Fruit fly (Drosophila melanogaster) whole organism, prepupa: ENCODE data around the gene Tsp74F.

Experiments used
- Blimp-1 ChIP-seq: fragments of 200-800 bp; sonication (Bioruptor generic); optimal IDR thresholded peaks from 3 replicates; lab custom pipeline; 2017; ENCODE audit warnings: missing biosample characterization, missing genetic modification characterization, mild to moderate bottlenecking, moderate library complexity, missing genetic modification reagents
- CG10631 ChIP-seq: fragments of 200-800 bp; sonication (Bioruptor generic); optimal IDR thresholded peaks from 2 replicates; lab custom pipeline; 2016; ENCODE audit warnings: missing biosample characterization, missing genetic modification characterization
- CG11294 ChIP-seq: fragments of 200-800 bp; sonication (Bioruptor generic); IDR thresholded peaks from 2 replicates; pipeline ENCODE4 v1.3.6; 2022; ENCODE audit warnings: missing biosample characterization, missing genetic modification characterization
- CG11762 ChIP-seq: fragments of 200-800 bp; sonication (Bioruptor generic); optimal IDR thresholded peaks from 3 replicates; lab custom pipeline; 2016; ENCODE audit warnings: missing biosample characterization, missing genetic modification characterization; ENCODE audit not compliant: insufficient read depth
- CG11902 ChIP-seq: fragments of 200-800 bp; sonication (Bioruptor generic); optimal IDR thresholded peaks from 3 replicates; lab custom pipeline; 2016; ENCODE audit warnings: missing biosample characterization, missing genetic modification characterization
- CG15336 ChIP-seq: fragments of 200-800 bp; sonication (Bioruptor generic); IDR thresholded peaks from 2 replicates; pipeline ENCODE4 v1.3.6; 2022; ENCODE audit warnings: missing biosample characterization, missing genetic modification characterization
- CG1621 ChIP-seq: fragments of 200-800 bp; sonication (Bioruptor generic); optimal IDR thresholded peaks from 3 replicates; lab custom pipeline; 2018; ENCODE audit warnings: missing biosample characterization, mild to moderate bottlenecking, missing genetic modification characterization
- CG16779 ChIP-seq: fragments of 200-800 bp; sonication (Bioruptor generic); optimal IDR thresholded peaks from 3 replicates; lab custom pipeline; 2017; ENCODE audit warnings: missing biosample characterization, mild to moderate bottlenecking, missing genetic modification characterization
- CG34406 ChIP-seq: fragments of 200-800 bp; sonication (Bioruptor generic); optimal IDR thresholded peaks from 3 replicates; lab custom pipeline; 2016; ENCODE audit warnings: missing biosample characterization, missing genetic modification characterization
- CG3919 ChIP-seq: fragments of 200-800 bp; sonication (Bioruptor generic); optimal IDR thresholded peaks from 3 replicates; lab custom pipeline; 2016; ENCODE audit warnings: missing biosample characterization, missing genetic modification characterization
- CG4318 ChIP-seq: fragments of 200-800 bp; sonication (Bioruptor generic); optimal IDR thresholded peaks from 3 replicates; lab custom pipeline; 2017; ENCODE audit warnings: missing biosample characterization, mild to moderate bottlenecking, missing genetic modification characterization
- CG6163 ChIP-seq: fragments of 200-800 bp; sonication (Bioruptor generic); IDR thresholded peaks from 3 replicates; pipeline ENCODE4 v1.3.6; 2022; ENCODE audit warnings: missing biosample characterization, missing genetic modification characterization
- CG6276 ChIP-seq: fragments of 200-800 bp; sonication (Bioruptor generic); optimal IDR thresholded peaks from 2 replicates; lab custom pipeline; 2017; ENCODE audit warnings: missing biosample characterization, mild to moderate bottlenecking, missing genetic modification characterization
- CG6854 ChIP-seq: fragments of 200-800 bp; sonication (Bioruptor generic); optimal IDR thresholded peaks from 2 replicates; lab custom pipeline; 2017; ENCODE audit warnings: missing biosample characterization, mild to moderate bottlenecking, missing genetic modification characterization
- CG7368 ChIP-seq: fragments of 200-800 bp; sonication (Bioruptor generic); optimal IDR thresholded peaks from 3 replicates; lab custom pipeline; 2016; ENCODE audit warnings: missing biosample characterization, missing genetic modification characterization
- CG8319 ChIP-seq: fragments of 200-800 bp; sonication (Bioruptor generic); optimal IDR thresholded peaks from 3 replicates; lab custom pipeline; 2016; ENCODE audit warnings: missing biosample characterization, missing genetic modification characterization
- CG8632 ChIP-seq: fragments of 200-800 bp; sonication (Bioruptor generic); optimal IDR thresholded peaks from 3 replicates; lab custom pipeline; 2016; ENCODE audit warnings: missing biosample characterization, missing genetic modification characterization
- CG9139 ChIP-seq: fragments of 200-800 bp; sonication (Bioruptor generic); optimal IDR thresholded peaks from 3 replicates; lab custom pipeline; 2017; ENCODE audit warnings: missing biosample characterization, mild to moderate bottlenecking, missing genetic modification characterization
- Eip75B ChIP-seq: fragments of 200-800 bp; sonication (Bioruptor generic); optimal IDR thresholded peaks from 3 replicates; lab custom pipeline; 2016; ENCODE audit warnings: missing biosample characterization, missing genetic modification characterization
- Eip78C ChIP-seq: fragments of 200-800 bp; sonication (Bioruptor generic); peaks from one replicate; lab custom pipeline; 2016; ENCODE audit warnings: missing biosample characterization, missing genetic modification characterization
- Ets21C ChIP-seq: fragments of 200-800 bp; sonication (Bioruptor generic); optimal IDR thresholded peaks from 3 replicates; lab custom pipeline; 2016; ENCODE audit warnings: missing biosample characterization, missing genetic modification characterization
- Gug ChIP-seq: fragments of 200-800 bp; sonication (Bioruptor generic); IDR thresholded peaks from 2 replicates; pipeline ENCODE4 v1.3.6; 2022; ENCODE audit warnings: missing biosample characterization, missing genetic modification characterization
- Hr4 ChIP-seq: fragments of 200-800 bp; sonication (Bioruptor generic); optimal IDR thresholded peaks from 3 replicates; lab custom pipeline; 2016; ENCODE audit warnings: missing biosample characterization, missing genetic modification characterization
- Lpt ChIP-seq: fragments of 200-800 bp; sonication (Bioruptor generic); optimal IDR thresholded peaks from 3 replicates; lab custom pipeline; 2016; ENCODE audit warnings: missing biosample characterization, missing genetic modification characterization
- Met ChIP-seq: fragments of 200-800 bp; sonication (Bioruptor generic); optimal IDR thresholded peaks from 3 replicates; lab custom pipeline; 2016; ENCODE audit warnings: missing biosample characterization, missing genetic modification characterization
- OdsH ChIP-seq: fragments of 200-800 bp; sonication (Bioruptor generic); optimal IDR thresholded peaks from 3 replicates; lab custom pipeline; 2016; ENCODE audit warnings: missing biosample characterization, missing genetic modification characterization
- Sox15 ChIP-seq: fragments of 200-800 bp; sonication (Bioruptor generic); optimal IDR thresholded peaks from 3 replicates; lab custom pipeline; 2016; ENCODE audit warnings: missing biosample characterization, missing genetic modification characterization
- achi ChIP-seq: fragments of 200-800 bp; sonication (Bioruptor generic); optimal IDR thresholded peaks from 3 replicates; lab custom pipeline; 2016; ENCODE audit warnings: missing biosample characterization, missing genetic modification characterization
- dac ChIP-seq: fragments of 200-800 bp; sonication (Bioruptor generic); optimal IDR thresholded peaks from 2 replicates; lab custom pipeline; 2017; ENCODE audit warnings: missing biosample characterization, mild to moderate bottlenecking, missing genetic modification characterization
- dsx ChIP-seq: fragments of 200-800 bp; optimal IDR thresholded peaks from 3 replicates; lab custom pipeline; 2019; ENCODE audit warnings: missing biosample characterization, mild to moderate bottlenecking, missing genetic modification characterization, moderate library complexity; ENCODE audit not compliant: poor library complexity, severe bottlenecking
- esn ChIP-seq: fragments of 200-800 bp; sonication (Bioruptor generic); optimal IDR thresholded peaks from 2 replicates; lab custom pipeline; 2016; ENCODE audit warnings: missing biosample characterization, mild to moderate bottlenecking, missing genetic modification characterization, moderate library complexity
- fd85E ChIP-seq: fragments of 200-800 bp; sonication (Bioruptor generic); optimal IDR thresholded peaks from 3 replicates; lab custom pipeline; 2016; ENCODE audit warnings: missing biosample characterization, missing genetic modification characterization
- fkh ChIP-seq: fragments of 200-800 bp; sonication (Bioruptor generic); optimal IDR thresholded peaks from 3 replicates; lab custom pipeline; 2017; ENCODE audit warnings: missing biosample characterization, mild to moderate bottlenecking, missing genetic modification characterization, moderate library complexity
- lz ChIP-seq: fragments of 200-800 bp; sonication (Bioruptor generic); optimal IDR thresholded peaks from 3 replicates; lab custom pipeline; 2016; ENCODE audit warnings: missing biosample characterization, missing genetic modification characterization
- ss ChIP-seq, 2 experiments: fragments of 200-800 bp; sonication (Bioruptor generic); optimal IDR thresholded peaks; 2 replicates in 1 of 2; 3 replicates in 1 of 2; lab custom pipeline; 2017 to 2018; ENCODE audit warnings: mild to moderate bottlenecking in 2 of 2, missing biosample characterization in 2 of 2, missing genetic modification characterization in 2 of 2, moderate library complexity in 1 of 2
- svp ChIP-seq: fragments of 200-800 bp; sonication (Bioruptor generic); peaks from one replicate; lab custom pipeline; 2016; ENCODE audit warnings: missing biosample characterization, missing genetic modification characterization
- topi ChIP-seq: fragments of 200-800 bp; sonication (Bioruptor generic); optimal IDR thresholded peaks from 3 replicates; lab custom pipeline; 2016; ENCODE audit warnings: missing biosample characterization, missing genetic modification characterization

Gene Tsp74F

dm6 chr3L:17895815-17896275, at the start of gene Tsp74F:
Gene Tsp74F (minus strand): TSS chr3L:17895862.
- TF ChIP-seq dsx (GFP tag; lab: Kevin White, UChicago): peak; percentile 40
- TF ChIP-seq CG6163 (GFP tag; lab: Robert Waterston, UW): 0 out of 3 replicates have a peak, but pooled peaks have one; percentile 38
- peak in 1 of 2 experiments; percentile 25 for TF ChIP-seq ss (GFP tag; optimal IDR thresholded peaks at IDR 0.05; lab: Kevin White, UChicago)
- TF ChIP-seq CG4318: no peak
- peak; percentile 88 for TF ChIP-seq fkh (GFP tag; lab: Kevin White, UChicago)
- peak; percentile 10 for TF ChIP-seq CG6276
- no peak for TF ChIP-seq Sox15 (GFP tag; lab: Kevin White, UChicago)
- peak; percentile 19; the same call in 1 of the 2 replicates for TF ChIP-seq CG15336
- TF ChIP-seq fd85E: no peak
- TF ChIP-seq CG9139 (GFP tag; lab: Kevin White, UChicago): peak; percentile 37
- TF ChIP-seq Eip78C (GFP tag; lab: Kevin White, UChicago): peak; percentile 45
- TF ChIP-seq Ets21C: no peak
- peak; percentile 19 for TF ChIP-seq Lpt (GFP tag; lab: Kevin White, UChicago)

dm6 chr3L:17945422-17945821, 49.8 kb upstream of the Tsp74F start:
- TF ChIP-seq CG7368 (GFP tag; lab: Kevin White, UChicago) (no peak), CG8319 (no peak), CG11294 (no peak), Hr4 (GFP tag; lab: Kevin White, UChicago) (no peak)

- peak; percentile 42 for TF ChIP-seq fkh (GFP tag; lab: Kevin White, UChicago)
- TF ChIP-seq Hr4 (GFP tag; lab: Kevin White, UChicago): no peak
These were observed 49.0 kb upstream of the Tsp74F start for dm6 chr3L:17944614-17945013.

- TF ChIP-seq CG34406 (GFP tag; lab: Kevin White, UChicago) (no peak), CG15336 (no peak), CG6854 (GFP tag; lab: Kevin White, UChicago) (no peak), topi (no peak), dsx (GFP tag; lab: Kevin White, UChicago) (no peak), CG11762 (no peak), CG7368 (GFP tag; lab: Kevin White, UChicago) (no peak), lz (GFP tag; lab: Kevin White, UChicago) (no peak), Blimp-1 (GFP tag; lab: Kevin White, UChicago) (no peak), CG16779 (tag; lab: Kevin White, UChicago) (no peak), CG10631 (GFP tag; lab: Kevin White, UChicago) (no peak), Lpt (GFP tag; lab: Kevin White, UChicago) (no peak)
These were observed 46.8 kb upstream of the Tsp74F start for dm6 chr3L:17942449-17942848.

- no peak for TF ChIP-seq esn (GFP tag; lab: Kevin White, UChicago)
- TF ChIP-seq CG7368 (GFP tag; lab: Kevin White, UChicago): no peak
- no peak for TF ChIP-seq lz (GFP tag; lab: Kevin White, UChicago)
- TF ChIP-seq CG11762: no peak
- TF ChIP-seq CG1621: no peak
- no peak for TF ChIP-seq CG6276
- no peak for TF ChIP-seq Gug (GFP tag; lab: Robert Waterston, UW)
- no peak for TF ChIP-seq Ets21C
- no peak for TF ChIP-seq CG11294
- no peak for TF ChIP-seq fkh (GFP tag; lab: Kevin White, UChicago)
These were observed 45.9 kb upstream of the Tsp74F start for dm6 chr3L:17941575-17941974.

- no peak for TF ChIP-seq Gug (GFP tag; lab: Robert Waterston, UW)
- no peak for TF ChIP-seq esn (GFP tag; lab: Kevin White, UChicago)
These were observed 45.3 kb upstream of the Tsp74F start for dm6 chr3L:17940988-17941387.

- TF ChIP-seq Met: peak; percentile 34
- TF ChIP-seq Eip75B (GFP tag; lab: Kevin White, UChicago): peak; percentile 70
- peak; percentile 18 for TF ChIP-seq OdsH (GFP tag; lab: Kevin White, UChicago)
- no peak for TF ChIP-seq Ets21C
- TF ChIP-seq CG8632: peak; percentile 35
- TF ChIP-seq CG6854 (GFP tag; lab: Kevin White, UChicago): peak; percentile 88
- peak; percentile 48 for TF ChIP-seq topi
- no peak for TF ChIP-seq CG6276
- no peak for TF ChIP-seq dac (GFP tag; lab: Kevin White, UChicago)
- peak; percentile 16 for TF ChIP-seq achi (GFP tag; lab: Kevin White, UChicago)
- no peak for TF ChIP-seq CG11902
- TF ChIP-seq svp (GFP tag; lab: Kevin White, UChicago): peak; percentile 35
- TF ChIP-seq esn (GFP tag; lab: Kevin White, UChicago): peak; percentile 10
- TF ChIP-seq Blimp-1 (GFP tag; lab: Kevin White, UChicago): peak; percentile 97
- 0 out of 2 replicates have a peak, but pooled peaks have one; percentile 7 for TF ChIP-seq CG15336
- no peak; the same call in 2 of the 3 replicates for TF ChIP-seq CG6163 (GFP tag; lab: Robert Waterston, UW)
- TF ChIP-seq CG10631 (GFP tag; lab: Kevin White, UChicago): no peak
- no peak for TF ChIP-seq CG11294
- TF ChIP-seq CG3919 (GFP tag; lab: Kevin White, UChicago): peak; percentile 34
- TF ChIP-seq CG8319: peak; percentile 31
These were observed 44.0 kb upstream of the Tsp74F start for dm6 chr3L:17939649-17940048.
